Fruit fly (Drosophila melanogaster) whole organism, embryonic: ENCODE measurements around the gene nompC.

Experiments used
- Bteb2 ChIP-seq: fragments of 200-800 bp; sonication (Bioruptor generic); optimal IDR thresholded peaks from 2 replicates; lab custom pipeline; 2016; ENCODE audit warnings: missing biosample characterization, missing genetic modification characterization
- CG11398 ChIP-seq: fragments of 200-800 bp; sonication (Bioruptor generic); optimal IDR thresholded peaks from 2 replicates; lab custom pipeline; 2016; ENCODE audit warnings: missing biosample characterization, missing genetic modification characterization
- CG17385 ChIP-seq: fragments of 200-800 bp; sonication (Bioruptor generic); optimal IDR thresholded peaks from 3 replicates; lab custom pipeline; 2018; ENCODE audit warnings: missing biosample characterization, mild to moderate bottlenecking, missing genetic modification characterization
- CG34376 ChIP-seq: fragments of 200-800 bp; sonication (Bioruptor generic); optimal IDR thresholded peaks from 2 replicates; lab custom pipeline; 2018; ENCODE audit warnings: missing biosample characterization, mild to moderate bottlenecking, missing genetic modification characterization
- CG6765 ChIP-seq: fragments of 200-800 bp; sonication (Bioruptor generic); optimal IDR thresholded peaks from 3 replicates; lab custom pipeline; 2017; ENCODE audit warnings: missing biosample characterization, mild to moderate bottlenecking, missing genetic modification characterization
- CG6854 ChIP-seq: fragments of 200-800 bp; sonication (Bioruptor generic); optimal IDR thresholded peaks from 3 replicates; lab custom pipeline; 2017; ENCODE audit warnings: missing biosample characterization, mild to moderate bottlenecking, missing genetic modification characterization
- CG8290 ChIP-seq, 3 experiments: fragments of 200-800 bp; sonication (Bioruptor generic); optimal IDR thresholded peaks; 2 replicates each; lab custom pipeline; 2016 to 2019; ENCODE audit warnings: missing biosample characterization in 3 of 3, missing genetic modification characterization in 3 of 3, mild to moderate bottlenecking in 2 of 3, moderate library complexity in 1 of 3
- CG8359 ChIP-seq: fragments of 200-800 bp; sonication (Bioruptor generic); optimal IDR thresholded peaks from 2 replicates; lab custom pipeline; 2017; ENCODE audit warnings: missing biosample characterization, mild to moderate bottlenecking, missing genetic modification characterization, borderline replicate concordance
- Drgx ChIP-seq: fragments of 200-800 bp; sonication (Bioruptor generic); IDR thresholded peaks from 2 replicates; pipeline ENCODE4 v1.3.6; 2022; ENCODE audit warnings: missing biosample characterization, missing genetic modification characterization
- NK7.1 ChIP-seq: fragments of 200-800 bp; sonication (Bioruptor generic); optimal IDR thresholded peaks from 3 replicates; lab custom pipeline; 2016; ENCODE audit warnings: missing biosample characterization, missing genetic modification characterization
- ash1 ChIP-seq: fragments of 200-800 bp; sonication (Bioruptor generic); optimal IDR thresholded peaks from 2 replicates; lab custom pipeline; 2018; ENCODE audit warnings: missing biosample characterization, mild to moderate bottlenecking, missing genetic modification characterization
- gce ChIP-seq: fragments of 200-800 bp; sonication (Bioruptor generic); IDR thresholded peaks from 3 replicates; pipeline ENCODE4 v1.3.6; 2022; ENCODE audit warnings: missing biosample characterization, missing genetic modification characterization
- otp ChIP-seq: fragments of 200-800 bp; sonication (Bioruptor generic); IDR thresholded peaks from 3 replicates; pipeline ENCODE4, ENCODE4 v1.3.6; 2022; ENCODE audit warnings: missing biosample characterization, missing genetic modification characterization
- slbo ChIP-seq: fragments of 200-800 bp; sonication (Bioruptor generic); IDR thresholded peaks from 2 replicates; pipeline ENCODE4 v1.3.6; 2022; ENCODE audit warnings: missing biosample characterization, missing genetic modification characterization

- TF ChIP-seq ash1, result no peak
- TF ChIP-seq CG6854 (GFP tag; lab: Kevin White, UChicago), result no peak
- TF ChIP-seq Bteb2 (GFP tag; lab: Kevin White, UChicago), result no peak
- TF ChIP-seq CG8359 (GFP tag; lab: Kevin White, UChicago), result no peak
- TF ChIP-seq CG17385, result no peak
- no peak for TF ChIP-seq slbo (GFP tag; lab: Robert Waterston, UW)
- no peak for TF ChIP-seq CG6765 (GFP tag; lab: Kevin White, UChicago)
- TF ChIP-seq Drgx, result no peak
- no peak for TF ChIP-seq otp (GFP tag; lab: Robert Waterston, UW)
- no peak for TF ChIP-seq CG8290 (GFP tag; optimal IDR thresholded peaks at IDR 0.05; lab: Kevin White, UChicago)
- TF ChIP-seq CG8290 (tag; optimal IDR thresholded peaks at IDR 0.05; lab: Kevin White, UChicago), result no peak
- TF ChIP-seq NK7.1 (GFP tag; lab: Kevin White, UChicago), result no peak
- TF ChIP-seq CG34376 (GFP tag; lab: Kevin White, UChicago), result no peak
- no peak for TF ChIP-seq gce (GFP tag; lab: Robert Waterston, UW)
- no peak for TF ChIP-seq CG11398
These were observed 48.1 kb upstream of the nompC start for dm6 chr2L:5297961-5298311.
